Fruit fly (Drosophila melanogaster) whole organism, embryonic: ENCODE data around the gene pix.
A peak's percentile ranks its signal among the peaks of the same experiment; 100 is the strongest.

Experiments
- CG10431 ChIP-seq: fragments of 200-800 bp; sonication (Bioruptor generic); optimal IDR thresholded peaks from 3 replicates; lab custom pipeline; 2018; ENCODE audit warnings: missing biosample characterization, mild to moderate bottlenecking, missing genetic modification characterization
- CG11456 ChIP-seq: fragments of 200-800 bp; sonication (Bioruptor generic); IDR thresholded peaks from 3 replicates; pipeline ENCODE4 v1.3.6; 2022; ENCODE audit warnings: missing biosample characterization, missing genetic modification characterization
- CG12299 ChIP-seq: fragments of 200-800 bp; sonication (Bioruptor generic); optimal IDR thresholded peaks from 2 replicates; lab custom pipeline; 2018; ENCODE audit warnings: missing biosample characterization, mild to moderate bottlenecking, missing genetic modification characterization
- CG13296 ChIP-seq: fragments of 200-800 bp; sonication (Bioruptor generic); optimal IDR thresholded peaks from 3 replicates; lab custom pipeline; 2018; ENCODE audit warnings: missing biosample characterization, mild to moderate bottlenecking, missing genetic modification characterization
- CG13424 ChIP-seq: fragments of 200-800 bp; sonication (Bioruptor generic); optimal IDR thresholded peaks from 2 replicates; lab custom pipeline; 2019; ENCODE audit warnings: missing biosample characterization, mild to moderate bottlenecking, missing genetic modification characterization, moderate library complexity
- CG16779 ChIP-seq: fragments of 200-800 bp; sonication (Bioruptor generic); IDR thresholded peaks from 2 replicates; pipeline ENCODE4 v1.3.6; 2022; ENCODE audit warnings: missing biosample characterization, missing genetic modification characterization
- CG16813 ChIP-seq: fragments of 200-800 bp; sonication (Bioruptor generic); IDR thresholded peaks from 3 replicates; pipeline ENCODE4 v1.3.6; 2022; ENCODE audit warnings: missing biosample characterization, missing genetic modification characterization; ENCODE audit not compliant: partially characterized antibody
- CG1832 ChIP-seq: fragments of 200-800 bp; sonication (Bioruptor generic); optimal IDR thresholded peaks from 2 replicates; lab custom pipeline; 2017; ENCODE audit warnings: missing biosample characterization, mild to moderate bottlenecking, missing genetic modification characterization, inconsistent platforms
- CG2129 ChIP-seq: fragments of 200-800 bp; sonication (Bioruptor generic); IDR thresholded peaks from 2 replicates; pipeline ENCODE4 v1.3.6; 2022; ENCODE audit warnings: missing biosample characterization, missing genetic modification characterization; ENCODE audit not compliant: partially characterized antibody
- CG31224 ChIP-seq: fragments of 200-800 bp; sonication (Bioruptor generic); IDR thresholded peaks from 2 replicates; pipeline ENCODE4 v1.3.6; 2022; ENCODE audit warnings: missing biosample characterization, missing genetic modification characterization
- CG33557 ChIP-seq: fragments of 200-800 bp; sonication (Bioruptor generic); optimal IDR thresholded peaks from 2 replicates; lab custom pipeline; 2019; ENCODE audit warnings: missing biosample characterization, mild to moderate bottlenecking, missing genetic modification characterization, moderate library complexity
- CG3407 ChIP-seq: fragments of 200-800 bp; sonication (Bioruptor generic); optimal IDR thresholded peaks from 2 replicates; lab custom pipeline; 2018; ENCODE audit warnings: missing biosample characterization, mild to moderate bottlenecking, missing genetic modification characterization
- CG34224 ChIP-seq: fragments of 200-800 bp; sonication (Bioruptor generic); IDR thresholded peaks from 3 replicates; pipeline ENCODE4 v1.3.6; 2022; ENCODE audit warnings: missing biosample characterization, missing genetic modification characterization; ENCODE audit not compliant: partially characterized antibody
- CG42726 ChIP-seq: fragments of 200-800 bp; sonication (Bioruptor generic); IDR thresholded peaks from 2 replicates; pipeline ENCODE4 v1.3.6; 2022; ENCODE audit warnings: missing biosample characterization, missing genetic modification characterization; ENCODE audit not compliant: partially characterized antibody
- CG4404 ChIP-seq: fragments of 200-800 bp; sonication (Bioruptor generic); IDR thresholded peaks from 2 replicates; pipeline ENCODE4 v1.3.6; 2022; ENCODE audit warnings: missing biosample characterization, missing genetic modification characterization
- CG6272 ChIP-seq: fragments of 200-800 bp; sonication (Bioruptor generic); IDR thresholded peaks from 2 replicates; pipeline ENCODE4 v1.3.6; 2022; ENCODE audit warnings: missing biosample characterization, missing genetic modification characterization
- CG8089 ChIP-seq: fragments of 200-800 bp; sonication (Bioruptor generic); optimal IDR thresholded peaks from 3 replicates; lab custom pipeline; 2016; ENCODE audit warnings: missing biosample characterization, missing genetic modification characterization
- CG9215 ChIP-seq: fragments of 200-800 bp; sonication (Bioruptor generic); IDR thresholded peaks from 2 replicates; pipeline ENCODE4 v1.3.6; 2022; ENCODE audit warnings: missing biosample characterization, missing genetic modification characterization
- CG9932 ChIP-seq: fragments of 200-800 bp; sonication (Bioruptor generic); IDR thresholded peaks from 2 replicates; pipeline ENCODE4 v1.3.6; 2022; ENCODE audit warnings: missing biosample characterization, missing genetic modification characterization
- Camta ChIP-seq: fragments of 200-800 bp; sonication (Bioruptor generic); optimal IDR thresholded peaks from 2 replicates; lab custom pipeline; 2016; ENCODE audit warnings: missing biosample characterization, missing genetic modification characterization
- CkIIα-i1 ChIP-seq: fragments of 200-800 bp; sonication (Bioruptor generic); IDR thresholded peaks from 2 replicates; pipeline ENCODE4 v1.3.6; 2022; ENCODE audit warnings: missing biosample characterization, missing genetic modification characterization
- Elba2 ChIP-seq: fragments of 200-800 bp; sonication (Bioruptor generic); optimal IDR thresholded peaks from 3 replicates; lab custom pipeline; 2016; ENCODE audit warnings: missing biosample characterization, missing genetic modification characterization
- Hr3 ChIP-seq: fragments of 200-800 bp; sonication (Bioruptor generic); optimal IDR thresholded peaks from 3 replicates; lab custom pipeline; 2016; ENCODE audit warnings: missing biosample characterization, missing genetic modification characterization
- Hsf ChIP-seq: fragments of 200-800 bp; sonication (Bioruptor generic); optimal IDR thresholded peaks from 3 replicates; lab custom pipeline; 2016; ENCODE audit warnings: missing biosample characterization, missing genetic modification characterization
- Lpt ChIP-seq: fragments of >200 bp; optimal IDR thresholded peaks from 2 replicates; lab custom pipeline; 2018; ENCODE audit warnings: missing biosample characterization, missing genetic modification characterization
- MTF-1 ChIP-seq: fragments of 200-800 bp; sonication (Bioruptor generic); optimal IDR thresholded peaks from 2 replicates; lab custom pipeline; 2018; ENCODE audit warnings: missing biosample characterization, mild to moderate bottlenecking, missing genetic modification characterization, borderline replicate concordance
- Nf-YC ChIP-seq: fragments of 200-800 bp; optimal IDR thresholded peaks from 3 replicates; lab custom pipeline; 2019; ENCODE audit warnings: missing biosample characterization, mild to moderate bottlenecking, missing genetic modification characterization, moderate library complexity
- Sin3A ChIP-seq: fragments of >200 bp; optimal IDR thresholded peaks from 2 replicates; lab custom pipeline; 2018
- ase ChIP-seq: fragments of 200-800 bp; sonication (Bioruptor generic); IDR thresholded peaks from 3 replicates; pipeline ENCODE4 v1.3.6; 2022; ENCODE audit warnings: missing biosample characterization, missing genetic modification characterization
- bbx ChIP-seq: fragments of 200-800 bp; sonication (Bioruptor generic); IDR thresholded peaks from 2 replicates; pipeline ENCODE4 v1.3.6; 2022; ENCODE audit warnings: missing biosample characterization, missing genetic modification characterization; ENCODE audit not compliant: partially characterized antibody
- bigmax ChIP-seq: fragments of 200-800 bp; sonication (Bioruptor generic); optimal IDR thresholded peaks from 2 replicates; lab custom pipeline; 2018; ENCODE audit warnings: missing biosample characterization, mild to moderate bottlenecking, missing genetic modification characterization
- cato ChIP-seq: fragments of 200-800 bp; sonication (Bioruptor generic); optimal IDR thresholded peaks from 2 replicates; lab custom pipeline; 2016; ENCODE audit warnings: missing biosample characterization, missing genetic modification characterization, borderline replicate concordance
- chif ChIP-seq, 2 experiments: fragments of 200-800 bp; sonication (Bioruptor generic); optimal IDR thresholded peaks; 3 replicates each; lab custom pipeline; 2016; ENCODE audit warnings: missing biosample characterization in 2 of 2, missing genetic modification characterization in 2 of 2
- chinmo ChIP-seq: fragments of 200-800 bp; sonication (Bioruptor generic); IDR thresholded peaks from 4 replicates; pipeline ENCODE4 v1.3.6; 2022; ENCODE audit warnings: missing biosample characterization, missing genetic modification characterization; ENCODE audit not compliant: partially characterized antibody
- dysf ChIP-seq: fragments of 200-800 bp; sonication (Bioruptor generic); IDR thresholded peaks from 3 replicates; pipeline ENCODE4 v1.3.6; 2022; ENCODE audit warnings: missing biosample characterization, missing genetic modification characterization
- gsb ChIP-seq: fragments of 200-800 bp; sonication (Bioruptor generic); IDR thresholded peaks from 2 replicates; pipeline ENCODE4 v1.3.6; 2022; ENCODE audit warnings: missing biosample characterization, missing genetic modification characterization
- h ChIP-seq: fragments of >200 bp; optimal IDR thresholded peaks from 2 replicates; lab custom pipeline; 2017
- hb ChIP-seq: fragments of 200-800 bp; sonication (Bioruptor generic); IDR thresholded peaks from 3 replicates; pipeline ENCODE4 v1.3.6; 2022; ENCODE audit warnings: missing biosample characterization, missing genetic modification characterization; ENCODE audit not compliant: partially characterized antibody
- lbe ChIP-seq: fragments of 200-800 bp; sonication (Bioruptor generic); optimal IDR thresholded peaks from 2 replicates; lab custom pipeline; 2016; ENCODE audit warnings: missing biosample characterization, mild to moderate bottlenecking, missing genetic modification characterization
- lmd ChIP-seq: fragments of 200-800 bp; sonication (Bioruptor generic); IDR thresholded peaks from 2 replicates; pipeline ENCODE4 v1.3.6; 2022; ENCODE audit warnings: missing biosample characterization, missing genetic modification characterization
- maf-S ChIP-seq: fragments of 200-800 bp; sonication (Bioruptor generic); optimal IDR thresholded peaks from 2 replicates; lab custom pipeline; 2016; ENCODE audit warnings: missing biosample characterization, missing genetic modification characterization
- mld ChIP-seq: fragments of 200-800 bp; sonication (Bioruptor generic); IDR thresholded peaks from 3 replicates; pipeline ENCODE4 v1.3.6; 2022; ENCODE audit warnings: missing biosample characterization, missing genetic modification characterization; ENCODE audit not compliant: partially characterized antibody
- phol ChIP-seq: fragments of 200-800 bp; sonication (Bioruptor generic); optimal IDR thresholded peaks from 3 replicates; lab custom pipeline; 2018; ENCODE audit warnings: missing biosample characterization, mild to moderate bottlenecking, missing genetic modification characterization, moderate library complexity
- pita ChIP-seq: fragments of 200-800 bp; sonication (Bioruptor generic); optimal IDR thresholded peaks from 2 replicates; lab custom pipeline; 2017; ENCODE audit warnings: missing biosample characterization, mild to moderate bottlenecking, missing genetic modification characterization
- prd ChIP-seq, 3 experiments: fragments of >200 bp in 2 of 3; fragments of 200-800 bp in 1 of 3; sonication (Bioruptor generic) in 1 of 3; optimal IDR thresholded peaks in 2 of 3; IDR thresholded peaks in 1 of 3; 2 replicates in 2 of 3; 3 replicates in 1 of 3; pipeline versions ENCODE4 v1.3.6 to Lab custom; 2017 to 2022; ENCODE audit warnings: missing biosample characterization in 1 of 3, missing genetic modification characterization in 1 of 3
- salm ChIP-seq: fragments of 200-800 bp; sonication (Bioruptor generic); optimal IDR thresholded peaks from 2 replicates; lab custom pipeline; 2018; ENCODE audit warnings: missing biosample characterization, mild to moderate bottlenecking, missing genetic modification characterization
- seq ChIP-seq: fragments of 200-800 bp; sonication (Bioruptor generic); IDR thresholded peaks from 2 replicates; pipeline ENCODE4 v1.3.6; 2022; ENCODE audit warnings: missing biosample characterization, missing genetic modification characterization
- sug ChIP-seq: fragments of 200-800 bp; optimal IDR thresholded peaks from 2 replicates; lab custom pipeline; 2019; ENCODE audit warnings: missing biosample characterization, mild to moderate bottlenecking, missing genetic modification characterization, moderate library complexity
- tio ChIP-seq: fragments of 200-800 bp; sonication (Bioruptor generic); optimal IDR thresholded peaks from 2 replicates; lab custom pipeline; 2017; ENCODE audit warnings: missing biosample characterization, missing genetic modification characterization, inconsistent platforms
- unpg ChIP-seq: fragments of 200-800 bp; sonication (Bioruptor generic); optimal IDR thresholded peaks from 3 replicates; lab custom pipeline; 2018; ENCODE audit warnings: missing biosample characterization, mild to moderate bottlenecking, missing genetic modification characterization, moderate library complexity
- zen ChIP-seq: fragments of 200-800 bp; sonication (Bioruptor generic); optimal IDR thresholded peaks from 3 replicates; lab custom pipeline; 2018; ENCODE audit warnings: missing biosample characterization, mild to moderate bottlenecking, missing genetic modification characterization, moderate library complexity

The pix gene

DNA sequence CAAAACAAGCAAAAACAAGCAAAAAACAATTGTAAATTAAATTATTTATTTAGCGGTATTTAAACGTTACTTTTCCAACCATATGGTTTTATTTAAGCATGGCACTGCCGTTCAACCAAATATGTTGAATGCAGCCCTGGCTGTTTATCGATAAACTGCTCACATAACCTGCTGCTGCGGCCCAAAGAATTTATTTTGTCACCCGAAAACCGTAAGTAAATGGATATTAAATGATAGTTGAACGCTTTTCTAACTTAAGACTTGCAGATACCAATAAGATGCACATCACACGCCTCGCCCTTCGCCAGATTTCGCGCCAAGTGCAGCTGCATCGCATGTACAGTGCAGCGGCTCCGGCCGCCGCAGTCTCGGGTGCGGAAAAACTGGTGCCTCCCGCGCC, 17.9 kb downstream of the pix start, which contains the start of gene mRpL12 (continued):
- no peak for TF ChIP-seq CG13296 (GFP tag; lab: Kevin White, UChicago)
- TF ChIP-seq CG3407 (GFP tag; lab: Kevin White, UChicago), result no peak
- TF ChIP-seq maf-S (GFP tag; lab: Kevin White, UChicago), result no peak
- TF ChIP-seq MTF-1 (GFP tag; lab: Kevin White, UChicago), result no peak
- TF ChIP-seq CkIIα-i1 (GFP tag; lab: Robert Waterston, UW), result no peak
- peak; percentile 90 for TF ChIP-seq bigmax (GFP tag; lab: Kevin White, UChicago)
- no peak for TF ChIP-seq Lpt
- no peak for TF ChIP-seq ase
- no peak for TF ChIP-seq hb (GFP tag; lab: Robert Waterston, UW)
- no peak for TF ChIP-seq CG11456 (GFP tag; lab: Robert Waterston, UW)
- no peak for TF ChIP-seq dysf
- no peak for TF ChIP-seq gsb
- no peak for TF ChIP-seq CG42726
- TF ChIP-seq Camta (GFP tag; lab: Kevin White, UChicago), result no peak
- no peak for TF ChIP-seq CG2129 (GFP tag; lab: Robert Waterston, UW)
- no peak for TF ChIP-seq sug (tag; lab: Kevin White, UChicago)
- TF ChIP-seq CG1832 (GFP tag; lab: Kevin White, UChicago), result no peak
- TF ChIP-seq unpg (GFP tag; lab: Kevin White, UChicago), result no peak
- no peak for TF ChIP-seq CG6272 (GFP tag; lab: Robert Waterston, UW)
- TF ChIP-seq phol (tag; lab: Kevin White, UChicago), result peak; percentile 25
- no peak for TF ChIP-seq tio (GFP tag; lab: Kevin White, UChicago)
- TF ChIP-seq prd (optimal IDR thresholded peaks at IDR 0.05; lab: Kevin White, UChicago), result no peak
- no peak for TF ChIP-seq prd (GFP tag; IDR thresholded peaks at IDR 0.05; lab: Robert Waterston, UW)
- no peak for TF ChIP-seq mld
- no peak for TF ChIP-seq Hsf
- TF ChIP-seq CG16779, result no peak
- TF ChIP-seq CG31224 (GFP tag; lab: Robert Waterston, UW), result no peak
- TF ChIP-seq seq (GFP tag; lab: Robert Waterston, UW), result no peak
- TF ChIP-seq Sin3A, result no peak
- no peak for TF ChIP-seq CG10431 (GFP tag; lab: Kevin White, UChicago)
- no peak for TF ChIP-seq salm (tag; lab: Kevin White, UChicago)
- no peak for TF ChIP-seq lmd (GFP tag; lab: Robert Waterston, UW)
- TF ChIP-seq pita (GFP tag; lab: Kevin White, UChicago), result no peak
- TF ChIP-seq CG4404, result no peak
- no peak for TF ChIP-seq chinmo (GFP tag; lab: Robert Waterston, UW)
- no peak for TF ChIP-seq cato (GFP tag; lab: Kevin White, UChicago)
- peak; percentile 99 for TF ChIP-seq CG9215 (GFP tag; lab: Robert Waterston, UW)
- no peak for TF ChIP-seq h (lab: Kevin White, UChicago)
- no peak for TF ChIP-seq CG8089 (GFP tag; lab: Kevin White, UChicago)
- TF ChIP-seq Hr3 (GFP tag; lab: Kevin White, UChicago), result no peak
- no peak for TF ChIP-seq CG9932 (GFP tag; lab: Robert Waterston, UW)
- no peak for TF ChIP-seq CG13424 (tag; lab: Kevin White, UChicago)
- no peak for TF ChIP-seq chif (GFP tag; optimal IDR thresholded peaks at IDR 0.05; lab: Kevin White, UChicago)
- no peak for TF ChIP-seq Nf-YC
- TF ChIP-seq Elba2 (GFP tag; lab: Kevin White, UChicago), result no peak
- no peak for TF ChIP-seq CG33557 (GFP tag; lab: Kevin White, UChicago)
- TF ChIP-seq CG34224 (GFP tag; lab: Robert Waterston, UW), result peak; percentile 50; the same call in 1 of the 3 replicates
- TF ChIP-seq bbx (GFP tag; lab: Robert Waterston, UW), result peak; percentile 66
- peak; percentile 30; the same call in 1 of the 3 replicates for TF ChIP-seq CG16813 (GFP tag; lab: Robert Waterston, UW)
- TF ChIP-seq CG12299 (tag; lab: Kevin White, UChicago), result no peak
- TF ChIP-seq lbe (GFP tag; lab: Kevin White, UChicago), result no peak
- TF ChIP-seq zen (tag; lab: Kevin White, UChicago), result no peak
